Fruit fly (Drosophila melanogaster) whole organism, wandering third instar larva: ENCODE data around the gene CG3081.
A peak's percentile ranks its signal among the peaks of the same experiment; 100 is the strongest.

Source experiments
- Abd-B ChIP-seq: fragments of >200 bp; optimal IDR thresholded peaks from 2 replicates; lab custom pipeline; 2017; ENCODE audit warnings: missing biosample characterization, missing genetic modification characterization
- CG32264 ChIP-seq: fragments of 200-800 bp; sonication (Bioruptor generic); optimal IDR thresholded peaks from 2 replicates; lab custom pipeline; 2016; ENCODE audit warnings: missing biosample characterization, missing genetic modification characterization
- CG9705 ChIP-seq: fragments of 200-800 bp; sonication (Bioruptor generic); optimal IDR thresholded peaks from 2 replicates; lab custom pipeline; 2018; ENCODE audit warnings: missing biosample characterization, mild to moderate bottlenecking, missing genetic modification characterization
- CrebA ChIP-seq: fragments of 200-800 bp; sonication (Bioruptor generic); optimal IDR thresholded peaks from 2 replicates; lab custom pipeline; 2016; ENCODE audit warnings: missing biosample characterization, mild to moderate bottlenecking, missing genetic modification characterization, borderline replicate concordance
- Dfd ChIP-seq: fragments of >200 bp; optimal IDR thresholded peaks from 2 replicates; lab custom pipeline; 2017; ENCODE audit warnings: missing biosample characterization, missing genetic modification characterization
- Dif ChIP-seq: fragments of 200-275, 200-300 bp; sonication (Bioruptor generic); optimal IDR thresholded peaks from 2 replicates; lab custom pipeline; 2018; ENCODE audit warnings: missing biosample characterization, missing genetic modification characterization; ENCODE audit not compliant: partially characterized antibody
- GATAd ChIP-seq: sonication (Bioruptor generic); optimal IDR thresholded peaks from 2 replicates; lab custom pipeline; 2016; ENCODE audit warnings: missing biosample characterization, missing genetic modification characterization
- HLH106 ChIP-seq: fragments of 200-800 bp; optimal IDR thresholded peaks from 3 replicates; lab custom pipeline; 2019; ENCODE audit warnings: missing biosample characterization, mild to moderate bottlenecking, missing genetic modification characterization, moderate library complexity
- Hnf4 ChIP-seq: fragments of 200-800 bp; sonication (Bioruptor generic); optimal IDR thresholded peaks from 2 replicates; lab custom pipeline; 2016; ENCODE audit warnings: missing biosample characterization, mild to moderate bottlenecking, missing genetic modification characterization
- Hr78 ChIP-seq: fragments of >200 bp; optimal IDR thresholded peaks from 2 replicates; lab custom pipeline; 2017; ENCODE audit warnings: missing biosample characterization, missing genetic modification characterization
- Hr83 ChIP-seq: fragments of 200-300 bp; sonication (Bioruptor generic); optimal IDR thresholded peaks from 2 replicates; lab custom pipeline; 2016; ENCODE audit warnings: missing biosample characterization, mild to moderate bottlenecking, missing genetic modification characterization, moderate library complexity; ENCODE audit not compliant: poor library complexity, severe bottlenecking
- Jra ChIP-seq: sonication (Bioruptor generic); optimal IDR thresholded peaks from 2 replicates; lab custom pipeline; 2016; ENCODE audit warnings: missing biosample characterization, missing genetic modification characterization
- Mio ChIP-seq: sonication (Bioruptor generic); optimal IDR thresholded peaks from 2 replicates; lab custom pipeline; 2016; ENCODE audit warnings: missing biosample characterization, missing genetic modification characterization
- Myc ChIP-seq: fragments of >200 bp; optimal IDR thresholded peaks from 2 replicates; lab custom pipeline; 2017
- N ChIP-seq: fragments of >200 bp; optimal IDR thresholded peaks from 2 replicates; lab custom pipeline; 2018; ENCODE audit warnings: missing biosample characterization, missing external identifiers, missing genetic modification characterization
- OdsH ChIP-seq: fragments of 200-800 bp; sonication (Bioruptor generic); optimal IDR thresholded peaks from 2 replicates; lab custom pipeline; 2016; ENCODE audit warnings: missing biosample characterization, mild to moderate bottlenecking, missing genetic modification characterization
- Rel ChIP-seq, 2 experiments: fragments of 200-800 bp; sonication (Bioruptor generic) in 1 of 2; optimal IDR thresholded peaks; 2 replicates in 1 of 2; 3 replicates in 1 of 2; lab custom pipeline; 2016 to 2019; ENCODE audit warnings: mild to moderate bottlenecking in 2 of 2, missing biosample characterization in 2 of 2, missing genetic modification characterization in 2 of 2, moderate library complexity in 1 of 2
- Sp1 ChIP-seq: fragments of 200-800 bp; sonication (Bioruptor generic); optimal IDR thresholded peaks from 3 replicates; lab custom pipeline; 2019; ENCODE audit warnings: missing biosample characterization, mild to moderate bottlenecking, missing genetic modification characterization, moderate library complexity
- Vsx2 ChIP-seq: fragments of 200-300, 225-300 bp; sonication (Bioruptor generic); optimal IDR thresholded peaks from 2 replicates; lab custom pipeline; 2018; ENCODE audit warnings: missing biosample characterization, missing genetic modification characterization; ENCODE audit not compliant: partially characterized antibody
- br ChIP-seq: fragments of 200-800 bp; sonication (Bioruptor generic); optimal IDR thresholded peaks from 2 replicates; lab custom pipeline; 2016; ENCODE audit warnings: missing biosample characterization, missing genetic modification characterization
- brk ChIP-seq: fragments of 200-800 bp; sonication (Bioruptor generic); optimal IDR thresholded peaks from 2 replicates; lab custom pipeline; 2016; ENCODE audit warnings: missing biosample characterization, mild to moderate bottlenecking, missing genetic modification characterization
- dl ChIP-seq, 2 experiments: fragments of 175-275, 200-275 bp in 1 of 2; fragments of 200-275 bp in 1 of 2; sonication (Bioruptor generic); optimal IDR thresholded peaks; lab custom pipeline; 2018; ENCODE audit warnings: mild to moderate bottlenecking in 2 of 2, missing biosample characterization in 2 of 2, missing genetic modification characterization in 2 of 2, moderate library complexity in 2 of 2; ENCODE audit not compliant: partially characterized antibody in 2 of 2, insufficient read depth in 1 of 2
- dmrt93B ChIP-seq: fragments of 200-800 bp; sonication (Bioruptor generic); optimal IDR thresholded peaks from 2 replicates; lab custom pipeline; 2018; ENCODE audit warnings: missing biosample characterization, mild to moderate bottlenecking, missing genetic modification characterization
- dsf ChIP-seq: sonication (Bioruptor generic); optimal IDR thresholded peaks from 2 replicates; lab custom pipeline; 2016; ENCODE audit warnings: missing biosample characterization, missing genetic modification characterization, borderline replicate concordance
- ey ChIP-seq: fragments of 200-800 bp; sonication (Bioruptor generic); optimal IDR thresholded peaks from 2 replicates; lab custom pipeline; 2016; ENCODE audit warnings: missing biosample characterization, missing genetic modification characterization
- foxo ChIP-seq, 2 experiments: fragments of 200-800 bp; sonication (Bioruptor generic); optimal IDR thresholded peaks; 2 replicates in 1 of 2; 3 replicates in 1 of 2; lab custom pipeline; 2016 to 2017; ENCODE audit warnings: missing biosample characterization in 2 of 2, missing genetic modification characterization in 2 of 2
- fru ChIP-seq: fragments of 200-800 bp; sonication (Bioruptor generic); optimal IDR thresholded peaks from 3 replicates; lab custom pipeline; 2016; ENCODE audit warnings: missing biosample characterization, mild to moderate bottlenecking, missing genetic modification characterization
- h ChIP-seq: fragments of 200-800 bp; sonication (Bioruptor generic); optimal IDR thresholded peaks from 3 replicates; lab custom pipeline; 2016; ENCODE audit warnings: missing biosample characterization, mild to moderate bottlenecking, missing genetic modification characterization
- jim ChIP-seq: fragments of 175-275, 200-325 bp; sonication (Bioruptor generic); optimal IDR thresholded peaks from 2 replicates; lab custom pipeline; 2016; ENCODE audit warnings: missing biosample characterization, mild to moderate bottlenecking, missing genetic modification characterization
- lola ChIP-seq: fragments of >200 bp; optimal IDR thresholded peaks from 2 replicates; lab custom pipeline; 2017; ENCODE audit warnings: missing biosample characterization, missing genetic modification characterization
- pan ChIP-seq: fragments of >200 bp; optimal IDR thresholded peaks from 2 replicates; lab custom pipeline; 2017
- psq ChIP-seq: fragments of 200-800 bp; sonication (Bioruptor generic); optimal IDR thresholded peaks from 3 replicates; lab custom pipeline; 2017; ENCODE audit warnings: missing biosample characterization, mild to moderate bottlenecking, missing genetic modification characterization, moderate library complexity
- rgr ChIP-seq: fragments of 200-800 bp; sonication (Bioruptor generic); optimal IDR thresholded peaks from 3 replicates; lab custom pipeline; 2016; ENCODE audit warnings: missing biosample characterization, mild to moderate bottlenecking, missing genetic modification characterization
- sage ChIP-seq: fragments of 200-800 bp; sonication (Bioruptor generic); optimal IDR thresholded peaks from 2 replicates; lab custom pipeline; 2016; ENCODE audit warnings: missing biosample characterization, mild to moderate bottlenecking, missing genetic modification characterization
- sv ChIP-seq: fragments of 200-800 bp; sonication (Bioruptor generic); optimal IDR thresholded peaks from 3 replicates; lab custom pipeline; 2016; ENCODE audit warnings: missing biosample characterization, missing genetic modification characterization
- tai ChIP-seq: sonication (Bioruptor generic); optimal IDR thresholded peaks from 2 replicates; lab custom pipeline; 2016; ENCODE audit warnings: missing biosample characterization, missing genetic modification characterization
- usp ChIP-seq: fragments of >200 bp; optimal IDR thresholded peaks from 2 replicates; lab custom pipeline; 2017; ENCODE audit warnings: missing biosample characterization, missing genetic modification characterization
- woc ChIP-seq: sonication (Bioruptor generic); optimal IDR thresholded peaks from 2 replicates; lab custom pipeline; 2016; ENCODE audit warnings: missing biosample characterization, mild to moderate bottlenecking, missing genetic modification characterization

Gene CG3081

dm6 chrX:4596467-4597183 is 47.2 kb downstream of the CG3081 start:
- TF ChIP-seq Jra (GFP tag; lab: Kevin White, UChicago) = no peak
- TF ChIP-seq Vsx2 (GFP tag; lab: Kevin White, UChicago) = no peak
- peak; percentile 12 for TF ChIP-seq psq (GFP tag; lab: Kevin White, UChicago)

- TF ChIP-seq fru (no peak), Rel (GFP tag; optimal IDR thresholded peaks at IDR 0.05; lab: Kevin White, UChicago) (no peak), Rel (tag; optimal IDR thresholded peaks at IDR 0.05; lab: Kevin White, UChicago) (peak; percentile 53)
- TF ChIP-seq, all 38 proteins: peak for 1
Measured at dm6 chrX:4592258-4592657, 51.5 kb downstream of the CG3081 start.

- TF ChIP-seq Myc (lab: Kevin White, UChicago) (no peak), Dif (no peak)
Measured at dm6 chrX:4590772-4591064, 53.1 kb downstream of the CG3081 start.

dm6 chrX:4589951-4590771 is 53.6 kb downstream of the CG3081 start:
- no peak for TF ChIP-seq Abd-B (GFP tag; lab: Kevin White, UChicago)
- no peak for TF ChIP-seq lola
- no peak for TF ChIP-seq Jra (GFP tag; lab: Kevin White, UChicago)
- TF ChIP-seq OdsH (GFP tag; lab: Kevin White, UChicago) = peak; percentile 85
- no peak for TF ChIP-seq brk (GFP tag; lab: Kevin White, UChicago)
- no peak for TF ChIP-seq dsf (GFP tag; lab: Kevin White, UChicago)
- TF ChIP-seq dl (GFP tag; optimal IDR thresholded peaks at IDR 0.05; lab: Kevin White, UChicago; ENCODE audit: insufficient read depth in 1 of 2, partially characterized antibody in 2 of 2) = no peak
- peak; percentile 15 for TF ChIP-seq woc
- no peak for TF ChIP-seq Vsx2 (GFP tag; lab: Kevin White, UChicago)
- peak; percentile 86 for TF ChIP-seq Dfd (GFP tag; lab: Kevin White, UChicago)
- TF ChIP-seq N (GFP tag; lab: Kevin White, UChicago) = peak; percentile 38
- no peak for TF ChIP-seq CrebA
- peak; percentile 47 for TF ChIP-seq Hnf4
- no peak for TF ChIP-seq Myc (lab: Kevin White, UChicago)
- no peak for TF ChIP-seq Rel (GFP tag; optimal IDR thresholded peaks at IDR 0.05; lab: Kevin White, UChicago)
- peak; percentile 33 for TF ChIP-seq Rel (tag; optimal IDR thresholded peaks at IDR 0.05; lab: Kevin White, UChicago)
- TF ChIP-seq tai (GFP tag; lab: Kevin White, UChicago) = peak; percentile 27
- TF ChIP-seq psq (GFP tag; lab: Kevin White, UChicago) = peak; percentile 78
- TF ChIP-seq pan (lab: Kevin White, UChicago) = no peak
- TF ChIP-seq rgr (GFP tag; lab: Kevin White, UChicago) = peak; percentile 89
- TF ChIP-seq Hr78 (GFP tag; lab: Kevin White, UChicago) = no peak
- TF ChIP-seq br (GFP tag; lab: Kevin White, UChicago) = peak; percentile 29
- no peak for TF ChIP-seq jim (GFP tag; lab: Kevin White, UChicago)
- peak; percentile 87 for TF ChIP-seq Sp1 (GFP tag; lab: Kevin White, UChicago)
- TF ChIP-seq usp (GFP tag; lab: Kevin White, UChicago) = no peak
- TF ChIP-seq dmrt93B = peak; percentile 94
- peak; percentile 25 for TF ChIP-seq sv (GFP tag; lab: Kevin White, UChicago)
- no peak for TF ChIP-seq GATAd
- TF ChIP-seq Dif = no peak
- TF ChIP-seq fru = peak; percentile 61
- TF ChIP-seq ey = peak; percentile 79
- TF ChIP-seq Hr83 (GFP tag; lab: Kevin White, UChicago) = no peak
- TF ChIP-seq CG32264 (GFP tag; lab: Kevin White, UChicago) = no peak
- peak; percentile 80 for TF ChIP-seq CG9705 (GFP tag; lab: Kevin White, UChicago)
- TF ChIP-seq h (GFP tag; lab: Kevin White, UChicago) = peak; percentile 83
- TF ChIP-seq foxo (GFP tag; optimal IDR thresholded peaks at IDR 0.05; lab: Kevin White, UChicago) = peak in 1 of 2 experiments; percentile 92
- peak; percentile 24 for TF ChIP-seq Mio (GFP tag; lab: Kevin White, UChicago)
- peak; percentile 94 for TF ChIP-seq HLH106 (tag; lab: Kevin White, UChicago)
- TF ChIP-seq sage (GFP tag; lab: Kevin White, UChicago) = no peak
